Fruit fly (Drosophila melanogaster) whole organism, wandering third instar larva: ENCODE data around the gene CG3748.

Experiments used
- CrebA ChIP-seq: fragments of 200-800 bp; sonication (Bioruptor generic); optimal IDR thresholded peaks from 2 replicates; lab custom pipeline; 2016; ENCODE audit warnings: missing biosample characterization, mild to moderate bottlenecking, missing genetic modification characterization, borderline replicate concordance
- N ChIP-seq: fragments of >200 bp; optimal IDR thresholded peaks from 2 replicates; lab custom pipeline; 2018; ENCODE audit warnings: missing biosample characterization, missing external identifiers, missing genetic modification characterization
- br ChIP-seq: fragments of 200-800 bp; sonication (Bioruptor generic); optimal IDR thresholded peaks from 2 replicates; lab custom pipeline; 2016; ENCODE audit warnings: missing biosample characterization, missing genetic modification characterization
- fru ChIP-seq: fragments of 200-800 bp; sonication (Bioruptor generic); optimal IDR thresholded peaks from 3 replicates; lab custom pipeline; 2016; ENCODE audit warnings: missing biosample characterization, mild to moderate bottlenecking, missing genetic modification characterization
- h ChIP-seq: fragments of 200-800 bp; sonication (Bioruptor generic); optimal IDR thresholded peaks from 3 replicates; lab custom pipeline; 2016; ENCODE audit warnings: missing biosample characterization, mild to moderate bottlenecking, missing genetic modification characterization
- pan ChIP-seq: fragments of >200 bp; optimal IDR thresholded peaks from 2 replicates; lab custom pipeline; 2017
- rgr ChIP-seq: fragments of 200-800 bp; sonication (Bioruptor generic); optimal IDR thresholded peaks from 3 replicates; lab custom pipeline; 2016; ENCODE audit warnings: missing biosample characterization, mild to moderate bottlenecking, missing genetic modification characterization

The CG3748 gene

DNA sequence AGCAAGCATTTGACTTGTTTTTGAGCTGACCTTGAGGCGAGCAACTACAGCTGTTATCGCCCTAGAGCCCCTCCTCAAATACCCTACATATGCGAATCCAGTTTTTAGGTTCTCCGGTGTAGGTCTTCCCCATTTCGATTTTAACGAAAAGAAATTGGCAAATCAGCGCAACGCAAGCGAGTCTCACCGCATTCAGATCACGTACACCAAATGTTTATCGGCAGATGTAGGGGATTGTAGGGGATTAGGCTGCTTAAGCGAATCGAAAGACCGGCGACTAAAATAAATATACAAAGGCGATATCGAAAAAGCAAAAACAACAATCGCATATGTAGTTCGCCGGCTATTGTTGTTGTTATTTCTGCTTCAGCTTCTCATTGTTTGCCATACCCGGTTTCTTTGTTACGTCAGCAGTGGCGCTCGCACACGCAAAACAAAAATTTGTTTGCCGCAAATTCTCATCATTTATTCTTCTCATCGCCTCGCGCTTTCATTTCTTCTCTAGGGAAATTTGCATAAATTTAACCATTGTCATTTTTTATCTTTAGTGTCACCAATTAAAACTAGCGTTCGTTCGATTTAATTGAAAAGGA, 45.5 kb downstream of the CG3748 start (continued):
- TF ChIP-seq CrebA (GFP tag; lab: Kevin White, UChicago): peak; percentile 84
- no peak for TF ChIP-seq pan (lab: Kevin White, UChicago)
- peak; percentile 95 for TF ChIP-seq rgr (GFP tag; lab: Kevin White, UChicago)
- no peak for TF ChIP-seq N (GFP tag; lab: Kevin White, UChicago)
- TF ChIP-seq, all 38 proteins: peak for 24

dm6 chr2L:9388924-9389765, 46.5 kb downstream of the CG3748 start:
- TF ChIP-seq h: peak; percentile 83
- peak; percentile 7 for TF ChIP-seq br (GFP tag; lab: Kevin White, UChicago)
- no peak for TF ChIP-seq fru (GFP tag; lab: Kevin White, UChicago)
- TF ChIP-seq, all 38 proteins: peak for 2
